Worm (Caenorhabditis elegans) whole organism, L1 larva: Measurements from ENCODE around the gene srlf-4.

Source experiments
- unc-130 ChIP-seq: fragments of 150-350 bp; optimal IDR thresholded peaks from 2 replicates; lab custom pipeline; 2017; ENCODE audit warnings: missing biosample characterization, missing genetic modification characterization, inconsistent platforms
- ztf-11 ChIP-seq, 2 experiments: sonication (generic microtip); optimal IDR thresholded peaks; 2 replicates each; lab custom pipeline; 2016 to 2017; ENCODE audit warnings: missing genetic modification characterization in 2 of 2, missing biosample characterization in 1 of 2, missing compliant biosample characterization in 1 of 2

DNA sequence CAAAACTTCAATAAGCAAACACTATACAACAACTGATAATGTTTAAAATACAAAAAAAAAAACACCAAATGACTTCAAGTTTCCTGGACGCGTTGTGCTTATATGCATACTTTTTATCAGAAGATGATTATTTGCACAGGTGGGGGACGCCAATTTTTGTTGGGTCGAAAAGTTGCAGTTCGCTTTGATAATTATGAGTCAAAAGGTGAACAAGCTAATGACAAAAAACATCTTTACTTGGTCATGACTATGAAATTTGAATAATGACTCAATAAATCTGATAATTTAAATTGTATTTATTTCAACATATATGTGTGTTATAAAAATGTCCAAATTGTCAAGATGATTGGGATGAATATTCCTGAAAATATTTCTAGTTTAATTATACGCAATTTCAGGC lies 41.0 kb downstream of the srlf-4 start, which contains the start of gene ZK896.4:
- TF ChIP-seq unc-130 (tag; lab: Kevin White, UChicago) (no peak), ztf-11 (tag; optimal IDR thresholded peaks at IDR 0.05; lab: Kevin White, UChicago) (no peak)
